Worm (Caenorhabditis elegans) whole organism, young adult: ENCODE data around the gene T25D10.4.

Source experiments
- F55B11.4 ChIP-seq: sonication (generic microtip); optimal IDR thresholded peaks from 2 replicates; lab custom pipeline; 2016; ENCODE audit warnings: missing compliant biosample characterization, missing genetic modification characterization, borderline replicate concordance; ENCODE audit not compliant: insufficient read depth
- ceh-58 ChIP-seq: fragments of 200-800 bp; sonication (Bioruptor generic); IDR thresholded peaks from 2 replicates; pipeline ENCODE4 v1.3.6; 2022; ENCODE audit warnings: missing genetic modification characterization, missing compliant biosample characterization
- nhr-27 ChIP-seq: fragments of 200-800 bp; sonication (Bioruptor generic); optimal IDR thresholded peaks from 2 replicates; lab custom pipeline; 2018; ENCODE audit warnings: mild to moderate bottlenecking, missing genetic modification characterization, moderate library complexity, missing compliant biosample characterization
- snpc-1.1 ChIP-seq: sonication (generic microtip); optimal IDR thresholded peaks from 2 replicates; lab custom pipeline; 2017; ENCODE audit warnings: missing genetic modification characterization, mild to moderate bottlenecking, missing compliant biosample characterization, antibody characterized with exemption, moderate library complexity, missing genotype, missing genetic modification reagents; ENCODE audit not compliant: insufficient read depth
- snpc-4 ChIP-seq, 5 experiments: fragments of 150-350 bp in 1 of 5; sonication (generic microtip) in 4 of 5; optimal IDR thresholded peaks; 2 replicates each; lab custom pipeline; 2014 to 2018; ENCODE audit warnings: missing genetic modification characterization in 5 of 5, missing biosample characterization in 3 of 5, antibody characterized with exemption in 2 of 5, mild to moderate bottlenecking in 2 of 5, missing compliant biosample characterization in 2 of 5, missing genotype in 2 of 5, moderate library complexity in 2 of 5, missing genetic modification reagents in 1 of 5
- somi-1 ChIP-seq: fragments of 200-800 bp; sonication (Bioruptor generic); optimal IDR thresholded peaks from 2 replicates; lab custom pipeline; 2018; ENCODE audit warnings: mild to moderate bottlenecking, missing genetic modification characterization, missing compliant biosample characterization
- unc-130 ChIP-seq: sonication (generic microtip); optimal IDR thresholded peaks from 2 replicates; lab custom pipeline; 2016; ENCODE audit warnings: missing genetic modification reagents, missing genetic modification characterization, missing compliant biosample characterization

ce11 chrII:6436845-6437244, 26.8 kb upstream of the T25D10.4 start:
- TF ChIP-seq snpc-1.1 (tag; lab: Kevin White, UChicago) (no peak), snpc-4 (GFP tag; optimal IDR thresholded peaks at IDR 0.05; lab: Kevin White, UChicago) (no peak), snpc-4 (tag; optimal IDR thresholded peaks at IDR 0.05; lab: Kevin White, UChicago) (no peak), unc-130 (GFP tag; lab: Kevin White, UChicago) (no peak), F55B11.4 (tag; lab: Kevin White, UChicago) (no peak), somi-1 (no peak), nhr-27 (no peak), ceh-58 (GFP tag; lab: Robert Waterston, UW) (no peak)
